Fruit fly (Drosophila melanogaster) whole organism, pupa: ENCODE data around the gene Cad89D.

Experiments
- CG13204 ChIP-seq: fragments of 200-800 bp; sonication (Bioruptor generic); optimal IDR thresholded peaks from 2 replicates; lab custom pipeline; 2018; ENCODE audit warnings: missing biosample characterization, mild to moderate bottlenecking, missing genetic modification characterization, moderate library complexity
- CG14655 ChIP-seq: fragments of 200-800 bp; sonication (Bioruptor generic); optimal IDR thresholded peaks from 3 replicates; lab custom pipeline; 2017; ENCODE audit warnings: mild to moderate bottlenecking, missing biosample characterization, missing genetic modification reagents, missing genetic modification characterization
- CG15710 ChIP-seq: fragments of 200-800 bp; sonication (Bioruptor generic); optimal IDR thresholded peaks from 2 replicates; lab custom pipeline; 2018; ENCODE audit warnings: missing biosample characterization, mild to moderate bottlenecking, missing genetic modification characterization, moderate library complexity
- CG34367 ChIP-seq: fragments of 200-800 bp; sonication (Bioruptor generic); optimal IDR thresholded peaks from 2 replicates; lab custom pipeline; 2018; ENCODE audit warnings: missing biosample characterization, mild to moderate bottlenecking, missing genetic modification characterization
- CG4496 ChIP-seq: fragments of 200-800 bp; sonication (Bioruptor generic); IDR thresholded peaks from 3 replicates; pipeline ENCODE4 v1.3.6; 2022; ENCODE audit warnings: missing biosample characterization, missing genetic modification characterization
- CG8301 ChIP-seq: fragments of 200-800 bp; sonication (Bioruptor generic); optimal IDR thresholded peaks from 2 replicates; lab custom pipeline; 2018; ENCODE audit warnings: missing biosample characterization, mild to moderate bottlenecking, missing genetic modification characterization
- Ets98B ChIP-seq: fragments of 200-800 bp; sonication (Bioruptor generic); IDR thresholded peaks from 2 replicates; pipeline ENCODE4 v1.3.6; 2022; ENCODE audit warnings: missing biosample characterization, missing genetic modification characterization
- gl ChIP-seq: fragments of 200-800 bp; sonication (Bioruptor generic); optimal IDR thresholded peaks from 2 replicates; lab custom pipeline; 2018; ENCODE audit warnings: missing biosample characterization, mild to moderate bottlenecking, missing genetic modification characterization

dm6 chr3R:16510128-16510527 is 14.9 kb upstream of the Cad89D start:
- TF ChIP-seq CG14655 (GFP tag; lab: Kevin White, UChicago) (no peak), CG15710 (tag; lab: Kevin White, UChicago) (no peak), Ets98B (no peak), CG34367 (no peak), CG4496 (GFP tag; lab: Robert Waterston, UW) (no peak), gl (tag; lab: Kevin White, UChicago) (no peak), CG8301 (no peak), CG13204 (GFP tag; lab: Kevin White, UChicago) (no peak)
